Worm (Caenorhabditis elegans): ENCODE results near the gene R11D1.13.

Gene R11D1.13

ce11 chrV:12747856-12748255 lies 20.9 kb downstream of the R11D1.13 start, which contains the start of gene C15C8.5:
C15C8.5 (plus strand) TSS chrV:12748007.
- TF ChIP-seq W03F9.2 (tag; optimal IDR thresholded peaks at IDR 0.05), result no peak
- no peak for TF ChIP-seq dao-5 (tag; optimal IDR thresholded peaks at IDR 0.05)
- no peak for TF ChIP-seq him-1 (tag; optimal IDR thresholded peaks at IDR 0.05)

ce11 chrV:12749558-12749957 lies 22.6 kb downstream of the R11D1.13 start:
- TF ChIP-seq dao-5 (tag; optimal IDR thresholded peaks at IDR 0.05) (no peak), him-1 (tag; optimal IDR thresholded peaks at IDR 0.05) (no peak), W03F9.2 (tag; optimal IDR thresholded peaks at IDR 0.05) (no peak)

ce11 chrV:12751495-12752050 lies 24.6 kb downstream of the R11D1.13 start, which contains the start of gene C15C8.6:
C15C8.6 (minus strand) TSS chrV:12751545.
- TF ChIP-seq dao-5 (tag; optimal IDR thresholded peaks at IDR 0.05), result no peak
- no peak for TF ChIP-seq him-1 (tag; optimal IDR thresholded peaks at IDR 0.05)
- TF ChIP-seq W03F9.2 (tag; optimal IDR thresholded peaks at IDR 0.05), result no peak

- no peak for TF ChIP-seq him-1 (tag; optimal IDR thresholded peaks at IDR 0.05)
- no peak for TF ChIP-seq dao-5 (tag; optimal IDR thresholded peaks at IDR 0.05)
- TF ChIP-seq W03F9.2 (tag; optimal IDR thresholded peaks at IDR 0.05), result no peak
Observed at ce11 chrV:12752407-12752806, 25.5 kb downstream of the R11D1.13 start, which contains the start of gene C15C8.8. C15C8.8 (minus strand) TSS chrV:12752507.

ce11 chrV:12754839-12755238 lies 27.9 kb downstream of the R11D1.13 start, which contains the start of gene gpa-13:
gpa-13 (minus strand) TSS chrV:12754939.
- TF ChIP-seq W03F9.2 (tag; optimal IDR thresholded peaks at IDR 0.05) (no peak), him-1 (tag; optimal IDR thresholded peaks at IDR 0.05) (no peak), dao-5 (tag; optimal IDR thresholded peaks at IDR 0.05) (no peak)

- TF ChIP-seq W03F9.2 (tag; optimal IDR thresholded peaks at IDR 0.05) (no peak), dao-5 (tag; optimal IDR thresholded peaks at IDR 0.05) (no peak), him-1 (tag; optimal IDR thresholded peaks at IDR 0.05) (no peak)
Observed at ce11 chrV:12759660-12760059, 32.7 kb downstream of the R11D1.13 start, which contains the start of gene papl-1. papl-1 (minus strand) TSS chrV:12759760.

- TF ChIP-seq W03F9.2 (tag; optimal IDR thresholded peaks at IDR 0.05) (no peak), dao-5 (tag; optimal IDR thresholded peaks at IDR 0.05) (no peak), him-1 (tag; optimal IDR thresholded peaks at IDR 0.05) (no peak)
Observed at ce11 chrV:12760913-12761312, 34.0 kb downstream of the R11D1.13 start, which contains the start of gene F18E2.15. F18E2.15 (minus strand) TSS chrV:12761013.

ce11 chrV:12763291-12763995 lies 36.5 kb downstream of the R11D1.13 start, which contains the start of the genes abcf-1 and scc-3:
abcf-1 (minus strand) TSS chrV:12763375.
scc-3 (plus strand) TSS chrV:12763945.
- TF ChIP-seq W03F9.2 (tag; optimal IDR thresholded peaks at IDR 0.05), result peak; percentile 11
- TF ChIP-seq him-1 (tag; optimal IDR thresholded peaks at IDR 0.05), result no peak

ce11 chrV:12768946-12769345 lies 42.0 kb downstream of the R11D1.13 start, which contains the start of gene srt-43:
srt-43 (plus strand) TSS chrV:12769246.
- TF ChIP-seq him-1 (tag; optimal IDR thresholded peaks at IDR 0.05), result no peak
- TF ChIP-seq dao-5 (tag; optimal IDR thresholded peaks at IDR 0.05), result no peak
- TF ChIP-seq W03F9.2 (tag; optimal IDR thresholded peaks at IDR 0.05), result no peak

- TF ChIP-seq him-1 (tag; optimal IDR thresholded peaks at IDR 0.05) (no peak), W03F9.2 (tag; optimal IDR thresholded peaks at IDR 0.05) (no peak), dao-5 (tag; optimal IDR thresholded peaks at IDR 0.05) (no peak)
Observed at ce11 chrV:12773222-12773621, 46.3 kb downstream of the R11D1.13 start, which contains the start of gene ZC455.1. ZC455.1 (plus strand) TSS chrV:12773522.

- no peak for TF ChIP-seq him-1 (tag; optimal IDR thresholded peaks at IDR 0.05)
- TF ChIP-seq dao-5 (tag; optimal IDR thresholded peaks at IDR 0.05), result no peak
- no peak for TF ChIP-seq W03F9.2 (tag; optimal IDR thresholded peaks at IDR 0.05)
Observed at ce11 chrV:12773852-12774251, 46.9 kb downstream of the R11D1.13 start.
